Fruit fly (Drosophila melanogaster) whole organism, prepupa: ENCODE measurements around the gene CG43203.
A peak's percentile ranks its signal among the peaks of the same experiment; 100 is the strongest.

Source experiments
- Blimp-1 ChIP-seq: fragments of 200-800 bp; sonication (Bioruptor generic); optimal IDR thresholded peaks from 3 replicates; lab custom pipeline; 2017; ENCODE audit warnings: missing biosample characterization, missing genetic modification characterization, mild to moderate bottlenecking, moderate library complexity, missing genetic modification reagents
- CG10669 ChIP-seq: fragments of 200-800 bp; sonication (Bioruptor generic); optimal IDR thresholded peaks from 3 replicates; lab custom pipeline; 2018; ENCODE audit warnings: missing biosample characterization, mild to moderate bottlenecking, missing genetic modification characterization, moderate library complexity
- CG11294 ChIP-seq: fragments of 200-800 bp; sonication (Bioruptor generic); IDR thresholded peaks from 2 replicates; pipeline ENCODE4 v1.3.6; 2022; ENCODE audit warnings: missing biosample characterization, missing genetic modification characterization
- CG11762 ChIP-seq: fragments of 200-800 bp; sonication (Bioruptor generic); optimal IDR thresholded peaks from 3 replicates; lab custom pipeline; 2016; ENCODE audit warnings: missing biosample characterization, missing genetic modification characterization; ENCODE audit not compliant: insufficient read depth
- CG11902 ChIP-seq: fragments of 200-800 bp; sonication (Bioruptor generic); optimal IDR thresholded peaks from 3 replicates; lab custom pipeline; 2016; ENCODE audit warnings: missing biosample characterization, missing genetic modification characterization
- CG15336 ChIP-seq: fragments of 200-800 bp; sonication (Bioruptor generic); IDR thresholded peaks from 2 replicates; pipeline ENCODE4 v1.3.6; 2022; ENCODE audit warnings: missing biosample characterization, missing genetic modification characterization
- CG1621 ChIP-seq: fragments of 200-800 bp; sonication (Bioruptor generic); optimal IDR thresholded peaks from 3 replicates; lab custom pipeline; 2018; ENCODE audit warnings: missing biosample characterization, mild to moderate bottlenecking, missing genetic modification characterization
- CG16779 ChIP-seq: fragments of 200-800 bp; sonication (Bioruptor generic); optimal IDR thresholded peaks from 3 replicates; lab custom pipeline; 2017; ENCODE audit warnings: missing biosample characterization, mild to moderate bottlenecking, missing genetic modification characterization
- CG3032 ChIP-seq: fragments of 200-800 bp; optimal IDR thresholded peaks from 2 replicates; lab custom pipeline; 2019; ENCODE audit warnings: missing biosample characterization, mild to moderate bottlenecking, missing genetic modification characterization, moderate library complexity
- CG31627 ChIP-seq: fragments of 200-800 bp; sonication (Bioruptor generic); optimal IDR thresholded peaks from 3 replicates; lab custom pipeline; 2016; ENCODE audit warnings: missing biosample characterization, missing genetic modification characterization
- CG32006 ChIP-seq: fragments of 200-800 bp; sonication (Bioruptor generic); optimal IDR thresholded peaks from 3 replicates; lab custom pipeline; 2017; ENCODE audit warnings: missing biosample characterization, mild to moderate bottlenecking, missing genetic modification characterization
- CG3919 ChIP-seq: fragments of 200-800 bp; sonication (Bioruptor generic); optimal IDR thresholded peaks from 3 replicates; lab custom pipeline; 2016; ENCODE audit warnings: missing biosample characterization, missing genetic modification characterization
- CG4318 ChIP-seq: fragments of 200-800 bp; sonication (Bioruptor generic); optimal IDR thresholded peaks from 3 replicates; lab custom pipeline; 2017; ENCODE audit warnings: missing biosample characterization, mild to moderate bottlenecking, missing genetic modification characterization
- CG6163 ChIP-seq: fragments of 200-800 bp; sonication (Bioruptor generic); IDR thresholded peaks from 3 replicates; pipeline ENCODE4 v1.3.6; 2022; ENCODE audit warnings: missing biosample characterization, missing genetic modification characterization
- CG7368 ChIP-seq: fragments of 200-800 bp; sonication (Bioruptor generic); optimal IDR thresholded peaks from 3 replicates; lab custom pipeline; 2016; ENCODE audit warnings: missing biosample characterization, missing genetic modification characterization
- CG8119 ChIP-seq: fragments of 200-800 bp; sonication (Bioruptor generic); IDR thresholded peaks from 3 replicates; pipeline ENCODE4 v1.3.6; 2022; ENCODE audit warnings: missing biosample characterization, missing genetic modification characterization
- CG8319 ChIP-seq: fragments of 200-800 bp; sonication (Bioruptor generic); optimal IDR thresholded peaks from 3 replicates; lab custom pipeline; 2016; ENCODE audit warnings: missing biosample characterization, missing genetic modification characterization
- CG8632 ChIP-seq: fragments of 200-800 bp; sonication (Bioruptor generic); optimal IDR thresholded peaks from 3 replicates; lab custom pipeline; 2016; ENCODE audit warnings: missing biosample characterization, missing genetic modification characterization
- CG9139 ChIP-seq: fragments of 200-800 bp; sonication (Bioruptor generic); optimal IDR thresholded peaks from 3 replicates; lab custom pipeline; 2017; ENCODE audit warnings: missing biosample characterization, mild to moderate bottlenecking, missing genetic modification characterization
- Eip75B ChIP-seq: fragments of 200-800 bp; sonication (Bioruptor generic); optimal IDR thresholded peaks from 3 replicates; lab custom pipeline; 2016; ENCODE audit warnings: missing biosample characterization, missing genetic modification characterization
- Eip78C ChIP-seq: fragments of 200-800 bp; sonication (Bioruptor generic); peaks from one replicate; lab custom pipeline; 2016; ENCODE audit warnings: missing biosample characterization, missing genetic modification characterization
- Eip93F ChIP-seq: fragments of 200-800 bp; sonication (Bioruptor generic); optimal IDR thresholded peaks from 2 replicates; lab custom pipeline; 2016; ENCODE audit warnings: missing biosample characterization, mild to moderate bottlenecking, missing genetic modification characterization
- Gug ChIP-seq: fragments of 200-800 bp; sonication (Bioruptor generic); IDR thresholded peaks from 2 replicates; pipeline ENCODE4 v1.3.6; 2022; ENCODE audit warnings: missing biosample characterization, missing genetic modification characterization
- Hr38 ChIP-seq: sonication (Bioruptor generic); optimal IDR thresholded peaks from 2 replicates; lab custom pipeline; 2016; ENCODE audit warnings: missing biosample characterization, missing genetic modification characterization
- Hr4 ChIP-seq: fragments of 200-800 bp; sonication (Bioruptor generic); optimal IDR thresholded peaks from 3 replicates; lab custom pipeline; 2016; ENCODE audit warnings: missing biosample characterization, missing genetic modification characterization
- Lpt ChIP-seq: fragments of 200-800 bp; sonication (Bioruptor generic); optimal IDR thresholded peaks from 3 replicates; lab custom pipeline; 2016; ENCODE audit warnings: missing biosample characterization, missing genetic modification characterization
- Met ChIP-seq: fragments of 200-800 bp; sonication (Bioruptor generic); optimal IDR thresholded peaks from 3 replicates; lab custom pipeline; 2016; ENCODE audit warnings: missing biosample characterization, missing genetic modification characterization
- OdsH ChIP-seq: fragments of 200-800 bp; sonication (Bioruptor generic); optimal IDR thresholded peaks from 3 replicates; lab custom pipeline; 2016; ENCODE audit warnings: missing biosample characterization, missing genetic modification characterization
- Sox102F ChIP-seq: fragments of 200-800 bp; sonication (Bioruptor generic); optimal IDR thresholded peaks from 2 replicates; lab custom pipeline; 2016; ENCODE audit warnings: missing biosample characterization, mild to moderate bottlenecking, missing genetic modification characterization
- Sox14 ChIP-seq: fragments of 200-800 bp; sonication (Bioruptor generic); optimal IDR thresholded peaks from 3 replicates; lab custom pipeline; 2016; ENCODE audit warnings: missing biosample characterization, missing genetic modification characterization
- Sox15 ChIP-seq: fragments of 200-800 bp; sonication (Bioruptor generic); optimal IDR thresholded peaks from 3 replicates; lab custom pipeline; 2016; ENCODE audit warnings: missing biosample characterization, missing genetic modification characterization
- achi ChIP-seq: fragments of 200-800 bp; sonication (Bioruptor generic); optimal IDR thresholded peaks from 3 replicates; lab custom pipeline; 2016; ENCODE audit warnings: missing biosample characterization, missing genetic modification characterization
- acj6 ChIP-seq: fragments of 200-800 bp; sonication (Bioruptor generic); optimal IDR thresholded peaks from 3 replicates; lab custom pipeline; 2016; ENCODE audit warnings: missing biosample characterization, missing genetic modification characterization
- cyc ChIP-seq: fragments of 200-800 bp; sonication (Bioruptor generic); optimal IDR thresholded peaks from 3 replicates; lab custom pipeline; 2016; ENCODE audit warnings: missing biosample characterization, missing genetic modification characterization
- dac ChIP-seq: fragments of 200-800 bp; sonication (Bioruptor generic); optimal IDR thresholded peaks from 2 replicates; lab custom pipeline; 2017; ENCODE audit warnings: missing biosample characterization, mild to moderate bottlenecking, missing genetic modification characterization
- eg ChIP-seq: fragments of 200-800 bp; sonication (Bioruptor generic); IDR thresholded peaks from 3 replicates; pipeline ENCODE4 v1.3.6; 2022; ENCODE audit warnings: missing biosample characterization, missing genetic modification characterization
- esn ChIP-seq: fragments of 200-800 bp; sonication (Bioruptor generic); optimal IDR thresholded peaks from 2 replicates; lab custom pipeline; 2016; ENCODE audit warnings: missing biosample characterization, mild to moderate bottlenecking, missing genetic modification characterization, moderate library complexity
- fd59A ChIP-seq: fragments of 200-800 bp; sonication (Bioruptor generic); optimal IDR thresholded peaks from 2 replicates; lab custom pipeline; 2017; ENCODE audit warnings: missing biosample characterization, mild to moderate bottlenecking, missing genetic modification characterization, missing genetic modification reagents
- fd85E ChIP-seq: fragments of 200-800 bp; sonication (Bioruptor generic); optimal IDR thresholded peaks from 3 replicates; lab custom pipeline; 2016; ENCODE audit warnings: missing biosample characterization, missing genetic modification characterization
- fkh ChIP-seq: fragments of 200-800 bp; sonication (Bioruptor generic); optimal IDR thresholded peaks from 3 replicates; lab custom pipeline; 2017; ENCODE audit warnings: missing biosample characterization, mild to moderate bottlenecking, missing genetic modification characterization, moderate library complexity
- lz ChIP-seq: fragments of 200-800 bp; sonication (Bioruptor generic); optimal IDR thresholded peaks from 3 replicates; lab custom pipeline; 2016; ENCODE audit warnings: missing biosample characterization, missing genetic modification characterization
- net ChIP-seq: fragments of 200-800 bp; sonication (Bioruptor generic); optimal IDR thresholded peaks from 3 replicates; lab custom pipeline; 2016; ENCODE audit warnings: missing biosample characterization, missing genetic modification characterization
- pdm3 ChIP-seq: fragments of 200-800 bp; sonication (Bioruptor generic); optimal IDR thresholded peaks from 3 replicates; lab custom pipeline; 2016; ENCODE audit warnings: missing biosample characterization, missing genetic modification characterization
- spab ChIP-seq: fragments of 200-800 bp; sonication (Bioruptor generic); optimal IDR thresholded peaks from 2 replicates; lab custom pipeline; 2017; ENCODE audit warnings: missing biosample characterization, mild to moderate bottlenecking, missing genetic modification characterization, missing genetic modification reagents
- ss ChIP-seq, 2 experiments: fragments of 200-800 bp; sonication (Bioruptor generic); optimal IDR thresholded peaks; 2 replicates in 1 of 2; 3 replicates in 1 of 2; lab custom pipeline; 2017 to 2018; ENCODE audit warnings: mild to moderate bottlenecking in 2 of 2, missing biosample characterization in 2 of 2, missing genetic modification characterization in 2 of 2, moderate library complexity in 1 of 2
- svp ChIP-seq: fragments of 200-800 bp; sonication (Bioruptor generic); peaks from one replicate; lab custom pipeline; 2016; ENCODE audit warnings: missing biosample characterization, missing genetic modification characterization
- topi ChIP-seq: fragments of 200-800 bp; sonication (Bioruptor generic); optimal IDR thresholded peaks from 3 replicates; lab custom pipeline; 2016; ENCODE audit warnings: missing biosample characterization, missing genetic modification characterization

The CG43203 gene

dm6 chr3R:19350375-19350943 lies 3.4 kb upstream of the CG43203 start:
- no peak for TF ChIP-seq dac (GFP tag; lab: Kevin White, UChicago)
- TF ChIP-seq CG3032 (tag; lab: Kevin White, UChicago) = no peak
- no peak for TF ChIP-seq fd85E (GFP tag; lab: Kevin White, UChicago)
- TF ChIP-seq Sox14 (GFP tag; lab: Kevin White, UChicago) = no peak

DNA sequence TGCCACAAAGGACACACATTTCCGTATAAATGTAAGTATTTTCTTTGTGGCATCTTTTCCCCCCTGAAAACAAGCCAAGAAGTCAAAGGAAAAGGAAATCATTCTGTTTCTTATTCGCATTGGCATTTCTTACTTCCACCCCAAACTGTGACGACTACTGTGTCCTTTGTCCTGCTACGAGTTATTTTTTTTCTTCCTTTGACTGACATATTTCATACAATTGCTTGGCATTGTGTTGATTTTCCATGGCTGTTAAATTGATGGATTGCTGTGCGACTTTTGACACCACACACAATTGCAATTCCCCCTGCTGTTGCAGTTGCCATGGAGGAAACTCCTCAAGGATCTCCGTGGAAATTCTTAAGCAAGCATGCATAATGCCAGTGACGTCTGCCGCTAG lies 1.7 kb upstream of the CG43203 start:
- TF ChIP-seq cyc (no peak), CG1621 (tag; lab: Kevin White, UChicago) (no peak), CG6163 (GFP tag; lab: Robert Waterston, UW) (no peak), svp (no peak), Eip75B (GFP tag; lab: Kevin White, UChicago) (no peak), pdm3 (no peak), OdsH (no peak), spab (GFP tag; lab: Kevin White, UChicago) (no peak), Sox15 (no peak), CG11762 (GFP tag; lab: Kevin White, UChicago) (no peak), Hr38 (GFP tag; lab: Kevin White, UChicago) (no peak), lz (no peak), Lpt (GFP tag; lab: Kevin White, UChicago) (no peak), fkh (GFP tag; lab: Kevin White, UChicago) (no peak), CG7368 (no peak), Hr4 (GFP tag; lab: Kevin White, UChicago) (no peak), ss (GFP tag; optimal IDR thresholded peaks at IDR 0.05; lab: Kevin White, UChicago) (no peak), CG4318 (GFP tag; lab: Kevin White, UChicago) (no peak)

DNA sequence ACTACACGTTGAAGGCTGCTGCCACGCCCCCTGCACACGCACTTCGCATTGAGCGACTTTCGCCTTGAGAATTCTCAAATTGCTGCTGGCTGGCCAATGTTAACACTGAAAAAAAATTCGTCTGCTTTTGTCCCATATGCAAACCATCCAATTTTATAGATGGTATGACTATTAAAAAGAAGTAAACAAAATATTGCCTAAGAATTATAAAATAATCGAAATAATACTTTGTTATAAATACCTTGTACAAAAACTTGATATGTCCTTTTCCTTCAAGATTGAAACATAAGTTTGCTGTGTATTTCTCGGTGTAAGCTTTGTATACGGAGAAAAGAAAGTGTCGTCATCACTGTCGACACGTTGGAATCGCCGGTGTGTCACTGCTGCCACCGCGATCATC lies 9.0 kb downstream of the CG43203 start:
- TF ChIP-seq CG9139 (GFP tag; lab: Kevin White, UChicago) (no peak), fd85E (GFP tag; lab: Kevin White, UChicago) (no peak), Blimp-1 (GFP tag; lab: Kevin White, UChicago) (peak; percentile 28), lz (peak; percentile 41), achi (peak; percentile 20), net (no peak), CG6163 (GFP tag; lab: Robert Waterston, UW) (no peak), CG4318 (GFP tag; lab: Kevin White, UChicago) (no peak), Gug (no peak), CG11902 (GFP tag; lab: Kevin White, UChicago) (no peak), esn (peak; percentile 53), CG10669 (GFP tag; lab: Kevin White, UChicago) (no peak), CG3919 (GFP tag; lab: Kevin White, UChicago) (no peak), CG32006 (peak; percentile 12), CG15336 (GFP tag; lab: Robert Waterston, UW) (no peak), Lpt (GFP tag; lab: Kevin White, UChicago) (no peak), Eip78C (GFP tag; lab: Kevin White, UChicago) (peak; percentile 36), CG8632 (GFP tag; lab: Kevin White, UChicago) (peak; percentile 23), eg (GFP tag; lab: Robert Waterston, UW) (no peak), topi (GFP tag; lab: Kevin White, UChicago) (no peak), Eip75B (GFP tag; lab: Kevin White, UChicago) (peak; percentile 44), Eip93F (no peak), acj6 (peak; percentile 38), cyc (no peak), CG31627 (GFP tag; lab: Kevin White, UChicago) (peak; percentile 17), fd59A (GFP tag; lab: Kevin White, UChicago) (no peak), svp (no peak), Hr38 (GFP tag; lab: Kevin White, UChicago) (no peak), Sox14 (GFP tag; lab: Kevin White, UChicago) (no peak), Hr4 (GFP tag; lab: Kevin White, UChicago) (peak; percentile 15), CG11294 (GFP tag; lab: Robert Waterston, UW) (no peak), CG8319 (no peak), CG16779 (no peak), CG3032 (tag; lab: Kevin White, UChicago) (no peak), pdm3 (peak; percentile 30), CG8119 (GFP tag; lab: Robert Waterston, UW) (no peak), Sox102F (GFP tag; lab: Kevin White, UChicago) (peak; percentile 45), dac (GFP tag; lab: Kevin White, UChicago) (no peak), Met (peak; percentile 55)
